Fruit fly (Drosophila melanogaster) whole organism, embryonic: ENCODE data around the gene elgi.

Source experiments
- Abd-B ChIP-seq: fragments of 200-800 bp; sonication (Bioruptor generic); optimal IDR thresholded peaks from 2 replicates; lab custom pipeline; 2018; ENCODE audit warnings: missing biosample characterization, mild to moderate bottlenecking, missing genetic modification characterization, moderate library complexity
- Blimp-1 ChIP-seq: fragments of 200-800 bp; sonication (Bioruptor generic); optimal IDR thresholded peaks from 3 replicates; lab custom pipeline; 2018; ENCODE audit warnings: missing biosample characterization, missing genetic modification characterization, mild to moderate bottlenecking, moderate library complexity, missing genetic modification reagents
- CG11398 ChIP-seq: fragments of 200-800 bp; sonication (Bioruptor generic); optimal IDR thresholded peaks from 2 replicates; lab custom pipeline; 2016; ENCODE audit warnings: missing biosample characterization, missing genetic modification characterization
- CG1233 ChIP-seq: fragments of 200-800 bp; sonication (Bioruptor generic); optimal IDR thresholded peaks from 4 replicates; lab custom pipeline; 2018; ENCODE audit warnings: missing biosample characterization, mild to moderate bottlenecking, missing genetic modification characterization
- CG17612 ChIP-seq: fragments of 200-800 bp; sonication (Bioruptor generic); IDR thresholded peaks from 2 replicates; pipeline ENCODE4 v1.3.6; 2022; ENCODE audit warnings: missing biosample characterization, missing genetic modification characterization
- CG18599 ChIP-seq: fragments of 200-800 bp; sonication (Bioruptor generic); optimal IDR thresholded peaks from 3 replicates; lab custom pipeline; 2017; ENCODE audit warnings: missing biosample characterization, missing genetic modification characterization, mild to moderate bottlenecking, moderate library complexity, missing genetic modification reagents
- CG2120 ChIP-seq: fragments of 200-800 bp; sonication (Bioruptor generic); optimal IDR thresholded peaks from 3 replicates; lab custom pipeline; 2016; ENCODE audit warnings: missing biosample characterization, missing genetic modification characterization
- CG6813 ChIP-seq: fragments of 200-800 bp; sonication (Bioruptor generic); optimal IDR thresholded peaks from 2 replicates; lab custom pipeline; 2017; ENCODE audit warnings: missing biosample characterization, missing genetic modification characterization, mild to moderate bottlenecking, moderate library complexity, missing genetic modification reagents
- CG7372 ChIP-seq: fragments of 200-800 bp; sonication (Bioruptor generic); IDR thresholded peaks from 2 replicates; pipeline ENCODE4 v1.3.6; 2022; ENCODE audit warnings: missing biosample characterization, missing genetic modification characterization
- NC2α ChIP-seq: fragments of 200-800 bp; sonication (Bioruptor generic); optimal IDR thresholded peaks from 2 replicates; lab custom pipeline; 2016; ENCODE audit warnings: missing biosample characterization, missing genetic modification characterization
- bigmax ChIP-seq: fragments of 200-800 bp; sonication (Bioruptor generic); optimal IDR thresholded peaks from 2 replicates; lab custom pipeline; 2018; ENCODE audit warnings: missing biosample characterization, mild to moderate bottlenecking, missing genetic modification characterization
- croc ChIP-seq: fragments of 200-800 bp; sonication (Bioruptor generic); conservative IDR thresholded peaks from 3 replicates; pipeline ENCODE4 v1.3.6; 2022; ENCODE audit warnings: missing biosample characterization, missing genetic modification characterization

dm6 chr3L:15975068-15975467, 18.7 kb downstream of the elgi start, which contains the start of gene CG17026:
- TF ChIP-seq Blimp-1 (GFP tag; lab: Kevin White, UChicago) (no peak), CG6813 (GFP tag; lab: Kevin White, UChicago) (no peak), CG7372 (GFP tag; lab: Robert Waterston, UW) (no peak), CG11398 (GFP tag; lab: Kevin White, UChicago) (no peak), CG18599 (GFP tag; lab: Kevin White, UChicago) (no peak), Abd-B (GFP tag; lab: Kevin White, UChicago) (no peak), croc (GFP tag; lab: Robert Waterston, UW) (no peak), NC2α (no peak), CG2120 (GFP tag; lab: Kevin White, UChicago) (no peak), bigmax (GFP tag; lab: Kevin White, UChicago) (no peak), CG17612 (GFP tag; lab: Robert Waterston, UW) (no peak), CG1233 (GFP tag; lab: Kevin White, UChicago) (no peak)
